Fruit fly (Drosophila melanogaster): ENCODE results near the gene CG34273.

Gene CG34273

dm6 chr3R:14558383-14558883 lies 41.6 kb downstream of the CG34273 start (continued):
- no peak for TF ChIP-seq chinmo (GFP tag; IDR thresholded peaks at IDR 0.05; ENCODE audit: partially characterized antibody)
- TF ChIP-seq eve (GFP tag; optimal IDR thresholded peaks at IDR 0.05) = peak in 1 of 2 experiments; percentile 97
- TF ChIP-seq ci (GFP tag; IDR thresholded peaks at IDR 0.05) = peak; percentile 88
- TF ChIP-seq CG2889 (GFP tag; IDR thresholded peaks at IDR 0.05) = 0 out of 3 replicates have a peak, but pooled peaks have one; percentile 18
- peak; percentile 77 for TF ChIP-seq croc (GFP tag; conservative IDR thresholded peaks at IDR 0.05)
- peak; percentile 90 for TF ChIP-seq row (GFP tag; IDR thresholded peaks at IDR 0.05)
- no peak for TF ChIP-seq stwl (tag; optimal IDR thresholded peaks at IDR 0.05)
- TF ChIP-seq CG10267 (tag; optimal IDR thresholded peaks at IDR 0.05) = peak; percentile 84
- peak; percentile 86 to 87 for TF ChIP-seq chif (GFP tag; optimal IDR thresholded peaks at IDR 0.05)
- no peak for TF ChIP-seq pfk (GFP tag; optimal IDR thresholded peaks at IDR 0.05)
- peak; percentile 95 for TF ChIP-seq ATbp (GFP tag; optimal IDR thresholded peaks at IDR 0.05)
- TF ChIP-seq fd64A (GFP tag; optimal IDR thresholded peaks at IDR 0.05) = peak; percentile 61
- peak; percentile 94 for TF ChIP-seq Meics (GFP tag; optimal IDR thresholded peaks at IDR 0.05)
- TF ChIP-seq gce (GFP tag; IDR thresholded peaks at IDR 0.05) = no peak
- peak; percentile 86 for TF ChIP-seq Hr3 (GFP tag; optimal IDR thresholded peaks at IDR 0.05)
- peak; percentile 93 for TF ChIP-seq org-1 (GFP tag; optimal IDR thresholded peaks at IDR 0.05)
- peak; percentile 47 for TF ChIP-seq CG4360 (GFP tag; IDR thresholded peaks at IDR 0.05)
- TF ChIP-seq NFAT (GFP tag; IDR thresholded peaks at IDR 0.05) = peak; percentile 77
- TF ChIP-seq CG4820 (GFP tag; optimal IDR thresholded peaks at IDR 0.05) = peak; percentile 89
- TF ChIP-seq CG1602 (GFP tag; optimal IDR thresholded peaks at IDR 0.05) = peak; percentile 83
- TF ChIP-seq CG12236 (GFP tag; optimal IDR thresholded peaks at IDR 0.05) = peak; percentile 82
- peak; percentile 90 for TF ChIP-seq CG12219 (GFP tag; optimal IDR thresholded peaks at IDR 0.05)
- peak; percentile 93 for TF ChIP-seq Bteb2 (GFP tag; optimal IDR thresholded peaks at IDR 0.05)
- TF ChIP-seq CG4730 (GFP tag; IDR thresholded peaks at IDR 0.05) = peak; percentile 78
- 0 out of 3 replicates have a peak, but pooled peaks have one; percentile 31 for TF ChIP-seq knrl (GFP tag; IDR thresholded peaks at IDR 0.05; ENCODE audit: partially characterized antibody)
- peak; percentile 88 for TF ChIP-seq CG12299 (tag; optimal IDR thresholded peaks at IDR 0.05)
- peak; percentile 87 for TF ChIP-seq sug (tag; optimal IDR thresholded peaks at IDR 0.05)
- TF ChIP-seq CG11723 (GFP tag; optimal IDR thresholded peaks at IDR 0.05) = peak; percentile 88
- TF ChIP-seq Mad (GFP tag; optimal IDR thresholded peaks at IDR 0.05) = peak; percentile 75
- TF ChIP-seq CG31365 (tag; optimal IDR thresholded peaks at IDR 0.05) = peak; percentile 60
- peak; percentile 89 for TF ChIP-seq seq (GFP tag; IDR thresholded peaks at IDR 0.05)
- peak; percentile 81 for TF ChIP-seq slbo (GFP tag; IDR thresholded peaks at IDR 0.05)
- TF ChIP-seq cg (GFP tag; optimal IDR thresholded peaks at IDR 0.05) = no peak
- TF ChIP-seq Med (GFP tag) = peak; percentile 98
- peak; percentile 48 for TF ChIP-seq YL-1 (GFP tag; optimal IDR thresholded peaks at IDR 0.05)
- TF ChIP-seq Fer1 (GFP tag; optimal IDR thresholded peaks at IDR 0.05) = peak; percentile 97
- TF ChIP-seq CG4328 (GFP tag; optimal IDR thresholded peaks at IDR 0.05) = peak; percentile 90
- TF ChIP-seq pan (optimal IDR thresholded peaks at IDR 0.05) = no peak
- peak in 1 of 2 experiments; percentile 91 for TF ChIP-seq pan (GFP tag; optimal IDR thresholded peaks at IDR 0.05 in 1 of 2, IDR thresholded peaks at IDR 0.05 in 1 of 2)
- no peak for TF ChIP-seq BEAF-32 (GFP tag; optimal IDR thresholded peaks at IDR 0.05)
- no peak for TF ChIP-seq Hr39 (optimal IDR thresholded peaks at IDR 0.05)
- peak; percentile 89 for TF ChIP-seq CG11695 (GFP tag; IDR thresholded peaks at IDR 0.05)
- peak; percentile 84 for TF ChIP-seq tgo (GFP tag; IDR thresholded peaks at IDR 0.05)
- TF ChIP-seq Xbp1 (GFP tag; optimal IDR thresholded peaks at IDR 0.05) = peak; percentile 90
- peak; percentile 96 for TF ChIP-seq CG11504 (tag; optimal IDR thresholded peaks at IDR 0.05)
- peak; percentile 92 for TF ChIP-seq scrt (GFP tag; optimal IDR thresholded peaks at IDR 0.05)
- peak; percentile 91 for TF ChIP-seq CG9727 (GFP tag; optimal IDR thresholded peaks at IDR 0.05)
- TF ChIP-seq Hr78 (GFP tag; optimal IDR thresholded peaks at IDR 0.05) = peak in 1 of 2 experiments; percentile 84
- peak; percentile 86 for TF ChIP-seq tap (tag; optimal IDR thresholded peaks at IDR 0.05)
- no peak for TF ChIP-seq Elba2 (GFP tag; optimal IDR thresholded peaks at IDR 0.05)
- peak; percentile 95 for TF ChIP-seq phol (tag; optimal IDR thresholded peaks at IDR 0.05)
